Worm (Caenorhabditis elegans): ENCODE measurements around the gene C32D5.4.

Gene C32D5.4

ce11 chrII:6334745-6335260, 11.9 kb upstream of the C32D5.4 start:
- TF ChIP-seq lsy-2 (tag; optimal IDR thresholded peaks at IDR 0.05) (no peak), blmp-1 (tag; optimal IDR thresholded peaks at IDR 0.05) (no peak), lin-32 (GFP tag; optimal IDR thresholded peaks at IDR 0.05) (no peak), pha-4 (tag; optimal IDR thresholded peaks at IDR 0.05) (no peak), tbx-8 (GFP tag; optimal IDR thresholded peaks at IDR 0.05) (no peak), ces-1 (GFP tag; optimal IDR thresholded peaks at IDR 0.05) (no peak), unc-62 (GFP tag; optimal IDR thresholded peaks at IDR 0.05) (no peak), mab-5 (tag; optimal IDR thresholded peaks at IDR 0.05) (no peak), ham-2 (GFP tag; optimal IDR thresholded peaks at IDR 0.05) (no peak), zip-8 (tag; optimal IDR thresholded peaks at IDR 0.05) (no peak), nhr-76 (tag; optimal IDR thresholded peaks at IDR 0.05) (no peak), nhr-237 (tag; optimal IDR thresholded peaks at IDR 0.05) (no peak), nhr-2 (tag; optimal IDR thresholded peaks at IDR 0.05) (no peak), nhr-12 (tag; optimal IDR thresholded peaks at IDR 0.05) (no peak), bed-3 (GFP tag; optimal IDR thresholded peaks at IDR 0.05) (no peak), unc-39 (tag; optimal IDR thresholded peaks at IDR 0.05) (no peak)

ce11 chrII:6333887-6334286, 11.0 kb upstream of the C32D5.4 start, which contains the start of gene ttc-39B:
ttc-39B (minus strand) TSS chrII:6333987.
- TF ChIP-seq nhr-237 (tag; optimal IDR thresholded peaks at IDR 0.05): no peak
- TF ChIP-seq M03D4.4 (tag; optimal IDR thresholded peaks at IDR 0.05): no peak
- TF ChIP-seq ceh-43 (GFP tag; optimal IDR thresholded peaks at IDR 0.05): no peak
- no peak for TF ChIP-seq pha-4 (tag; optimal IDR thresholded peaks at IDR 0.05)
- no peak for TF ChIP-seq unc-120 (tag; optimal IDR thresholded peaks at IDR 0.05; ENCODE audit: poor library complexity, severe bottlenecking)

ce11 chrII:6331222-6331830, 8.4 kb upstream of the C32D5.4 start, which contains the start of gene set-4:
set-4 (minus strand) TSS chrII:6331341.
- TF ChIP-seq pha-4 (tag; optimal IDR thresholded peaks at IDR 0.05): peak; percentile 64
- TF ChIP-seq lin-13 (tag; optimal IDR thresholded peaks at IDR 0.05): peak; percentile 87
- no peak for TF ChIP-seq ceh-83 (GFP tag; optimal IDR thresholded peaks at IDR 0.05)
- peak; percentile 67 for TF ChIP-seq mls-2 (tag; optimal IDR thresholded peaks at IDR 0.05)
- peak; percentile 87 for TF ChIP-seq mep-1 (tag; optimal IDR thresholded peaks at IDR 0.05)
- TF ChIP-seq unc-120 (tag; optimal IDR thresholded peaks at IDR 0.05; ENCODE audit: poor library complexity, severe bottlenecking): peak; percentile 31
- peak; percentile 55 for TF ChIP-seq cnd-1 (tag; optimal IDR thresholded peaks at IDR 0.05)
- TF ChIP-seq nhr-76 (tag; optimal IDR thresholded peaks at IDR 0.05): no peak
- TF ChIP-seq ztf-11 (tag; optimal IDR thresholded peaks at IDR 0.05): peak; percentile 55
- no peak for TF ChIP-seq nhr-28 (tag; optimal IDR thresholded peaks at IDR 0.05)
- peak; percentile 71 for TF ChIP-seq nhr-237 (tag; optimal IDR thresholded peaks at IDR 0.05)
- TF ChIP-seq bed-3 (GFP tag; optimal IDR thresholded peaks at IDR 0.05): peak; percentile 10
- TF ChIP-seq ceh-39 (tag; optimal IDR thresholded peaks at IDR 0.05): peak; percentile 46
- peak; percentile 71 for TF ChIP-seq drap-1 (GFP tag; optimal IDR thresholded peaks at IDR 0.05)
- TF ChIP-seq elt-1 (tag; optimal IDR thresholded peaks at IDR 0.05; ENCODE audit: borderline replicate concordance, insufficient read depth): peak; percentile 8
- TF ChIP-seq unc-62 (GFP tag; optimal IDR thresholded peaks at IDR 0.05): peak; percentile 73
- TF ChIP-seq lsy-2 (tag; optimal IDR thresholded peaks at IDR 0.05): peak; percentile 76
- TF ChIP-seq sptf-1 (tag; optimal IDR thresholded peaks at IDR 0.05): peak; percentile 82
- no peak for TF ChIP-seq sem-2 (GFP tag; optimal IDR thresholded peaks at IDR 0.05)
- peak; percentile 75 for TF ChIP-seq ces-1 (GFP tag; optimal IDR thresholded peaks at IDR 0.05)
- no peak for TF ChIP-seq zip-8 (tag; optimal IDR thresholded peaks at IDR 0.05)
- TF ChIP-seq ham-2 (GFP tag; optimal IDR thresholded peaks at IDR 0.05): no peak
- TF ChIP-seq lin-32 (GFP tag; optimal IDR thresholded peaks at IDR 0.05): no peak
- TF ChIP-seq tbx-8 (GFP tag; optimal IDR thresholded peaks at IDR 0.05): no peak
- peak; percentile 49 for TF ChIP-seq M03D4.4 (tag; optimal IDR thresholded peaks at IDR 0.05)
- peak; percentile 76 for TF ChIP-seq hlh-1 (tag; optimal IDR thresholded peaks at IDR 0.05)
- TF ChIP-seq ceh-43 (GFP tag; optimal IDR thresholded peaks at IDR 0.05): peak; percentile 66
- peak; percentile 12 for TF ChIP-seq unc-39 (tag; optimal IDR thresholded peaks at IDR 0.05)
- TF ChIP-seq flh-1 (GFP tag; optimal IDR thresholded peaks at IDR 0.05): no peak

ce11 chrII:6328672-6329071, 5.8 kb upstream of the C32D5.4 start:
- TF ChIP-seq sptf-1 (tag; optimal IDR thresholded peaks at IDR 0.05): no peak
- TF ChIP-seq ztf-11 (tag; optimal IDR thresholded peaks at IDR 0.05): no peak
- no peak for TF ChIP-seq ham-2 (GFP tag; optimal IDR thresholded peaks at IDR 0.05)
- TF ChIP-seq hlh-1 (tag; optimal IDR thresholded peaks at IDR 0.05): no peak
